Worm (Caenorhabditis elegans) whole organism, L4 larva: Measurements from ENCODE around the gene nas-4.

Experiments
- F10B5.3 ChIP-seq: sonication (generic microtip); optimal IDR thresholded peaks from 2 replicates; lab custom pipeline; 2016; ENCODE audit warnings: mild to moderate bottlenecking, missing genetic modification characterization, missing compliant biosample characterization
- F37D6.2 ChIP-seq: sonication (generic microtip); optimal IDR thresholded peaks from 2 replicates; lab custom pipeline; 2016; ENCODE audit warnings: mild to moderate bottlenecking, missing genetic modification characterization, missing compliant biosample characterization
- Y48G9A.11 ChIP-seq: fragments of 200-800 bp; sonication (Bioruptor generic); IDR thresholded peaks from 2 replicates; pipeline ENCODE4 v1.3.6; 2022; ENCODE audit warnings: missing genetic modification reagents, missing genetic modification characterization, missing compliant biosample characterization
- ZK337.2 ChIP-seq: fragments of 200-800 bp; sonication (Bioruptor generic); IDR thresholded peaks from 2 replicates; pipeline ENCODE4 v1.3.6; 2022; ENCODE audit warnings: missing genetic modification reagents, missing genetic modification characterization, missing compliant biosample characterization
- aha-1 ChIP-seq: fragments of 150-350 bp; peaks from one replicate; lab custom pipeline; 2014; ENCODE audit warnings: missing biosample characterization, missing genetic modification characterization
- ama-1 ChIP-seq: fragments of 150-350 bp; optimal IDR thresholded peaks from 2 replicates; lab custom pipeline; 2014; ENCODE audit warnings: inconsistent platforms, mixed read lengths
- arid-1 ChIP-seq: fragments of 200-800 bp; sonication (Bioruptor generic); conservative IDR thresholded peaks from 2 replicates; pipeline ENCODE4 v1.3.6; 2022; ENCODE audit warnings: missing genetic modification reagents, missing genetic modification characterization, missing compliant biosample characterization
- ceh-28 ChIP-seq: fragments of 150-350 bp; optimal IDR thresholded peaks from 2 replicates; lab custom pipeline; 2014; ENCODE audit warnings: missing biosample characterization, missing genetic modification reagents, missing genetic modification characterization
- ceh-32 ChIP-seq: sonication (generic microtip); optimal IDR thresholded peaks from 2 replicates; lab custom pipeline; 2016; ENCODE audit warnings: mild to moderate bottlenecking, missing genetic modification characterization, missing compliant biosample characterization; ENCODE audit not compliant: poor library complexity
- ceh-44 ChIP-seq: fragments of 200-800 bp; sonication (Bioruptor generic); IDR thresholded peaks from 2 replicates; pipeline ENCODE4 v1.3.6; 2022; ENCODE audit warnings: missing genetic modification reagents, missing genetic modification characterization, missing compliant biosample characterization
- ceh-82 ChIP-seq: sonication (generic microtip); optimal IDR thresholded peaks from 2 replicates; lab custom pipeline; 2017; ENCODE audit warnings: missing biosample characterization, missing genetic modification characterization
- cey-2 ChIP-seq: sonication (generic microtip); optimal IDR thresholded peaks from 3 replicates; lab custom pipeline; 2017; ENCODE audit warnings: missing genetic modification characterization, mild to moderate bottlenecking, missing compliant biosample characterization, antibody characterized with exemption, borderline replicate concordance; ENCODE audit not compliant: insufficient read depth
- daf-16 ChIP-seq, 3 experiments: sonication (generic microtip); optimal IDR thresholded peaks; 2 replicates each; lab custom pipeline; 2016 to 2017; ENCODE audit warnings: missing genetic modification characterization in 3 of 3, missing genetic modification reagents in 3 of 3, mild to moderate bottlenecking in 2 of 3, missing compliant biosample characterization in 2 of 3, missing biosample characterization in 1 of 3, moderate library complexity in 1 of 3
- dpl-1 ChIP-seq: fragments of 150-350 bp; optimal IDR thresholded peaks from 2 replicates; lab custom pipeline; 2014; ENCODE audit warnings: missing biosample characterization, missing genetic modification reagents, missing genetic modification characterization
- egl-27 ChIP-seq: sonication (generic microtip); optimal IDR thresholded peaks from 3 replicates; lab custom pipeline; 2017; ENCODE audit warnings: missing biosample characterization, missing genetic modification reagents, missing genetic modification characterization
- jun-1 ChIP-seq: fragments of 150-350 bp; optimal IDR thresholded peaks from 2 replicates; lab custom pipeline; 2014; ENCODE audit warnings: missing biosample characterization, missing genetic modification reagents, missing genetic modification characterization
- lim-7 ChIP-seq: fragments of 200-800 bp; sonication (Bioruptor generic); IDR thresholded peaks from 2 replicates; pipeline ENCODE4 v1.3.6; 2022; ENCODE audit warnings: missing genetic modification characterization, missing compliant biosample characterization
- lin-13 ChIP-seq: fragments of 150-350 bp; optimal IDR thresholded peaks from 2 replicates; lab custom pipeline; 2014; ENCODE audit warnings: missing biosample characterization, missing genetic modification reagents, missing genetic modification characterization
- lin-15B ChIP-seq: fragments of 150-350 bp; sonication (generic microtip); optimal IDR thresholded peaks from 3 replicates; lab custom pipeline; 2014; ENCODE audit warnings: missing biosample characterization, missing genetic modification characterization
- lin-29 ChIP-seq: fragments of 200-800 bp; sonication (Bioruptor generic); IDR thresholded peaks from 2 replicates; pipeline ENCODE4 v1.3.6; 2022; ENCODE audit warnings: missing genetic modification reagents, missing genetic modification characterization, missing compliant biosample characterization
- lin-38 ChIP-seq: fragments of 200-800 bp; sonication (Bioruptor generic); IDR thresholded peaks from 2 replicates; pipeline ENCODE4 v1.3.6; 2022; ENCODE audit warnings: missing genetic modification reagents, missing genetic modification characterization, missing compliant biosample characterization
- lin-39 ChIP-seq: fragments of 150-350 bp; optimal IDR thresholded peaks from 2 replicates; lab custom pipeline; 2014; ENCODE audit warnings: missing biosample characterization, missing genetic modification reagents, missing genetic modification characterization
- madf-9 ChIP-seq: fragments of 200-800 bp; sonication (Bioruptor generic); conservative IDR thresholded peaks from 2 replicates; pipeline ENCODE4 v1.3.6; 2022; ENCODE audit warnings: missing genetic modification reagents, missing genetic modification characterization, missing compliant biosample characterization
- mdl-1 ChIP-seq, 2 experiments: fragments of 150-350 bp in 1 of 2; sonication (generic microtip) in 1 of 2; optimal IDR thresholded peaks; 2 replicates each; lab custom pipeline; 2014 to 2017; ENCODE audit warnings: missing biosample characterization in 2 of 2, missing genetic modification characterization in 2 of 2
- mep-1 ChIP-seq: fragments of 150-350 bp; sonication (generic microtip); optimal IDR thresholded peaks from 3 replicates; lab custom pipeline; 2014; ENCODE audit warnings: missing biosample characterization, missing genetic modification characterization
- mes-2 ChIP-seq: sonication (generic microtip); optimal IDR thresholded peaks from 2 replicates; lab custom pipeline; 2016; ENCODE audit warnings: missing genotype, mild to moderate bottlenecking, missing genetic modification characterization, missing compliant biosample characterization; ENCODE audit not compliant: poor library complexity, severe bottlenecking
- mxl-2 ChIP-seq: fragments of 200-800 bp; sonication (Bioruptor generic); conservative IDR thresholded peaks from 2 replicates; pipeline ENCODE4 v1.3.6; 2022; ENCODE audit warnings: missing genetic modification reagents, missing genetic modification characterization, missing compliant biosample characterization
- mxl-3 ChIP-seq: fragments of 200-800 bp; sonication (Bioruptor generic); optimal IDR thresholded peaks from 2 replicates; lab custom pipeline; 2018; ENCODE audit warnings: mild to moderate bottlenecking, missing genetic modification characterization, missing compliant biosample characterization
- nhr-10 ChIP-seq: fragments of 150-350 bp; optimal IDR thresholded peaks from 2 replicates; lab custom pipeline; 2014; ENCODE audit warnings: missing biosample characterization, missing genetic modification characterization
- nhr-111 ChIP-seq: fragments of 200-800 bp; sonication (Bioruptor generic); optimal IDR thresholded peaks from 2 replicates; lab custom pipeline; 2018; ENCODE audit warnings: mild to moderate bottlenecking, missing genetic modification characterization, missing compliant biosample characterization
- nhr-25 ChIP-seq: sonication (generic microtip); optimal IDR thresholded peaks from 2 replicates; lab custom pipeline; 2017; ENCODE audit warnings: missing genetic modification characterization, mild to moderate bottlenecking, missing compliant biosample characterization, antibody characterized with exemption, moderate library complexity, borderline replicate concordance; ENCODE audit not compliant: insufficient read depth
- nhr-28 ChIP-seq: fragments of 150-350 bp; optimal IDR thresholded peaks from 2 replicates; lab custom pipeline; 2014; ENCODE audit warnings: missing biosample characterization, missing genetic modification characterization
- nhr-6 ChIP-seq: fragments of 150-350 bp; optimal IDR thresholded peaks from 2 replicates; lab custom pipeline; 2014; ENCODE audit warnings: missing biosample characterization, missing genetic modification characterization
- pha-4 ChIP-seq, 2 experiments: fragments of 150-350 bp in 1 of 2; fragments of 200-800 bp in 1 of 2; sonication (Bioruptor generic) in 1 of 2; IDR thresholded peaks in 1 of 2; optimal IDR thresholded peaks in 1 of 2; 2 replicates each; pipeline versions ENCODE4 v1.3.6 to Lab custom; 2014 to 2022; ENCODE audit warnings: missing genetic modification characterization in 2 of 2, missing genetic modification reagents in 2 of 2, missing biosample characterization in 1 of 2, missing compliant biosample characterization in 1 of 2
- php-3 ChIP-seq: fragments of 200-800 bp; sonication (Bioruptor generic); IDR thresholded peaks from 2 replicates; pipeline ENCODE4 v1.3.6; 2022; ENCODE audit warnings: missing genetic modification reagents, missing genetic modification characterization, missing compliant biosample characterization
- sdz-12 ChIP-seq: fragments of 200-800 bp; sonication (Bioruptor generic); optimal IDR thresholded peaks from 2 replicates; lab custom pipeline; 2018; ENCODE audit warnings: mild to moderate bottlenecking, missing genetic modification characterization, missing compliant biosample characterization
- set-16 ChIP-seq: fragments of 200-800 bp; sonication (Bioruptor generic); IDR thresholded peaks from 2 replicates; pipeline ENCODE4 v1.3.6; 2022; ENCODE audit warnings: missing genetic modification reagents, missing genetic modification characterization, missing compliant biosample characterization
- skn-1 ChIP-seq: fragments of 150-350 bp; optimal IDR thresholded peaks from 2 replicates; lab custom pipeline; 2014; ENCODE audit warnings: missing biosample characterization, missing genetic modification characterization
- unc-130 ChIP-seq: sonication (generic microtip); optimal IDR thresholded peaks from 2 replicates; lab custom pipeline; 2016; ENCODE audit warnings: missing genetic modification reagents, missing genetic modification characterization, missing compliant biosample characterization
- unc-39 ChIP-seq: sonication (generic microtip); optimal IDR thresholded peaks from 2 replicates; lab custom pipeline; 2017; ENCODE audit warnings: missing biosample characterization, missing genetic modification characterization
- vab-7 ChIP-seq: fragments of 200-800 bp; sonication (Bioruptor generic); IDR thresholded peaks from 2 replicates; pipeline ENCODE4 v1.3.6; 2022; ENCODE audit warnings: missing genetic modification reagents, missing genetic modification characterization, missing compliant biosample characterization
- ztf-11 ChIP-seq: fragments of 150-350 bp; optimal IDR thresholded peaks from 2 replicates; lab custom pipeline; 2014; ENCODE audit warnings: missing biosample characterization, missing genetic modification characterization

Gene nas-4

DNA sequence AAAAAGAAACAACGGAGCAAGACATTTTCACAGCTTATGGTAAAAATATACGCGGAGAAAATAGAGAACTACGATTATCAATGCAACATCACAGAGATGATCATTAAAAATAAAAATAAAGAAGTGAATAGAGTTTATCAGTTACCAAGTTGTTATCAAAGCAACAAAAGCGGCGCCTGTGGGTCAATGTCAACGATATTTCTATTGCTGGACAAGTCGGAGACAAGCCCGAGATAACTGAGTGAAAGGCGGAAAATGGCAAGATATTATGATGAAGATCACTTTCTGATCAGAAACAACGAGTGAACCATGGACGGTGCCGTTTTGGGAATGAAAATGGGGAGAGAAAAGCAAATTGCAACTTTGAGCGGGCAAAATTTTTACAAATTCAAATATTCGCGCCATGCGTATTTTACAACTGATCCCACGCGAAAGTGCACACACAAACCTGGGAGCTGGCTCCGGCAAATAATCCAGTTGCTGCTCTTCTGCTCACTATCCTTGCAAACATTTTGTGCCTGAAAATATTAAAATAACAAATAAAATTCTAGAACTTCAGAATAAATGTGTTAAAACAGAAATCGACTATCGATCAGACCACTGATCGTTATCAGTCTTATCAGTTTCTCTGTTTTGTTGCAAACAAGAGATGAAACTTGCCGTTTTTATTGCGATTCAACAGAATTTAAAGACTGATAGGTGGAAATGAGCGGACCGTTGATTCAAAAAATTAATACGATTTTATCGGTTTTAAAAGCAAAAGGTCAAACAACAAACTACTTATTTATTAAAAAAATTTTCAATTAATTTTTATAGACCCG lies 27.1 kb upstream of the nas-4 start, which contains the start of gene mel-32 (continued):
- no peak for TF ChIP-seq jun-1
- TF ChIP-seq madf-9 (GFP tag; lab: Robert Waterston, UW), result no peak
- no peak for TF ChIP-seq F10B5.3 (tag; lab: Kevin White, UChicago)
- TF ChIP-seq mdl-1 (tag; optimal IDR thresholded peaks at IDR 0.05; lab: Kevin White, UChicago), result no peak
- no peak for TF ChIP-seq php-3
- TF ChIP-seq ceh-28 (tag; lab: Kevin White, UChicago), result no peak
- TF ChIP-seq mxl-3 (GFP tag; lab: Kevin White, UChicago), result no peak
- no peak for TF ChIP-seq nhr-6
- peak; percentile 65 for TF ChIP-seq dpl-1
- TF ChIP-seq sdz-12, result no peak
- no peak for TF ChIP-seq lin-29 (GFP tag; lab: Robert Waterston, UW)
- TF ChIP-seq lin-39 (tag; lab: Kevin White, UChicago), result no peak
- TF ChIP-seq egl-27 (tag; lab: Kevin White, UChicago), result no peak
- no peak for TF ChIP-seq arid-1
- peak; percentile 62 for TF ChIP-seq unc-130 (GFP tag; lab: Kevin White, UChicago)
- no peak for TF ChIP-seq set-16 (GFP tag; lab: Robert Waterston, UW)
- no peak for TF ChIP-seq cey-2 (tag; lab: Kevin White, UChicago)
- no peak for TF ChIP-seq nhr-111 (GFP tag; lab: Kevin White, UChicago)
- TF ChIP-seq ceh-82 (tag; lab: Kevin White, UChicago), result no peak
- TF ChIP-seq skn-1 (tag; lab: Kevin White, UChicago), result no peak
- TF ChIP-seq mep-1 (tag; lab: Kevin White, UChicago), result peak; percentile 7
- TF ChIP-seq F37D6.2 (tag; lab: Kevin White, UChicago), result no peak
- no peak for TF ChIP-seq lin-15B (tag; lab: Kevin White, UChicago)
- TF ChIP-seq lin-13, result no peak

ce11 chrIII:6439854-6440253 lies 24.4 kb upstream of the nas-4 start:
- peak; percentile 47; the same call in 1 of the 2 replicates for TF ChIP-seq lin-38 (GFP tag; lab: Robert Waterston, UW)
- TF ChIP-seq Y48G9A.11, result no peak
- peak; percentile 35 for TF ChIP-seq ama-1 (lab: Kevin White, UChicago)
- 0 out of 2 replicates have a peak, but pooled peaks have one; percentile 47 for TF ChIP-seq pha-4 (GFP tag; IDR thresholded peaks at IDR 0.05; lab: Robert Waterston, UW)
- no peak for TF ChIP-seq pha-4 (tag; optimal IDR thresholded peaks at IDR 0.05; lab: Kevin White, UChicago)

- TF ChIP-seq ceh-82 (tag; lab: Kevin White, UChicago) (no peak), nhr-28 (tag; lab: Kevin White, UChicago) (no peak), nhr-25 (tag; lab: Kevin White, UChicago) (no peak), nhr-10 (no peak), F10B5.3 (tag; lab: Kevin White, UChicago) (no peak), mes-2 (tag; lab: Kevin White, UChicago) (no peak)
Observed at ce11 chrIII:6436308-6436707, 20.9 kb upstream of the nas-4 start, which contains the start of gene C05D11.1. C05D11.1 (plus strand) TSS chrIII:6436608.

DNA sequence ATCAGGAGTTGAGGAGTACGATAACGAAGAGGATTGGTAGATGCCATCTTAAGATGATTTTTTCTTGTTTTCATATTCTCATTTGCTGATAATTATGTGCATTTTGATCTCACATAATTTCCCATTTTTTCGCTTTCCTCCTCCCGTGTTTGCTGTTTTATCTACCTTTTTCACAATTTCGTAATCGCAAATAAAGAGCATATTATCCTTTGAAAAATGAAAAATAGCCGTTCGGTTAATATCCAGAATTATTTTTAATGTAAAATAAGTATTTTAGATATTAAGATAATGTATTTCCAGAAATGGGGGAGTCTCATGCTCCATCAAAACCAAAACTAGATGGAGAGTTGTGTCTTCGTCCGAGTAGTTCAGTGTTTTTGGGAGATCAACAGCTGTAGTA lies 17.5 kb upstream of the nas-4 start, which contains the start of gene vps-16:
Gene vps-16, plus strand, starts transcription at position 301 of the 400 bp plus-strand sequence.
- no peak for TF ChIP-seq pha-4 (GFP tag; IDR thresholded peaks at IDR 0.05; lab: Robert Waterston, UW)
- TF ChIP-seq pha-4 (tag; optimal IDR thresholded peaks at IDR 0.05; lab: Kevin White, UChicago), result no peak
- peak; percentile 17 for TF ChIP-seq ama-1 (lab: Kevin White, UChicago)
- no peak for TF ChIP-seq ZK337.2 (GFP tag; lab: Robert Waterston, UW)
- 0 out of 2 replicates have a peak, but pooled peaks have one; percentile 31 for TF ChIP-seq lin-38 (GFP tag; lab: Robert Waterston, UW)
- TF ChIP-seq lim-7 (GFP tag; lab: Robert Waterston, UW), result no peak
- no peak for TF ChIP-seq unc-39 (tag; lab: Kevin White, UChicago)
- 0 out of 2 replicates have a peak, but pooled peaks have one; percentile 17 for TF ChIP-seq Y48G9A.11
- no peak for TF ChIP-seq vab-7
- TF ChIP-seq daf-16 (GFP tag; optimal IDR thresholded peaks at IDR 0.05; lab: Kevin White, UChicago), result no peak
- no peak for TF ChIP-seq daf-16 (tag; optimal IDR thresholded peaks at IDR 0.05; lab: Kevin White, UChicago)
- no peak for TF ChIP-seq ztf-11 (tag; lab: Kevin White, UChicago)
- TF ChIP-seq ceh-32, result no peak
- TF ChIP-seq ceh-44, result no peak
- TF ChIP-seq mxl-2 (GFP tag; lab: Robert Waterston, UW), result no peak
- TF ChIP-seq lin-29 (GFP tag; lab: Robert Waterston, UW), result no peak
- TF ChIP-seq aha-1, result peak; percentile 3
